Fruit fly (Drosophila melanogaster): ENCODE results near the gene Daxx.

The Daxx gene

dm6 chr2L:6536044-6536581 lies 55.4 kb downstream of the Daxx start (continued):
- TF ChIP-seq CG17359 (tag; optimal IDR thresholded peaks at IDR 0.05): no peak
- peak; percentile 22 for TF ChIP-seq sens (GFP tag)
- TF ChIP-seq cas (GFP tag; IDR thresholded peaks at IDR 0.05): no peak
- TF ChIP-seq shn (GFP tag; optimal IDR thresholded peaks at IDR 0.05): no peak
- no peak for TF ChIP-seq CG7987 (GFP tag; optimal IDR thresholded peaks at IDR 0.05)
- no peak for TF ChIP-seq Six4 (GFP tag; optimal IDR thresholded peaks at IDR 0.05)
- no peak for TF ChIP-seq Abd-B (GFP tag; optimal IDR thresholded peaks at IDR 0.05)
- no peak for TF ChIP-seq CG4730 (GFP tag; IDR thresholded peaks at IDR 0.05)
- TF ChIP-seq D19B (GFP tag; optimal IDR thresholded peaks at IDR 0.05): no peak
- no peak for TF ChIP-seq Dref (GFP tag; IDR thresholded peaks at IDR 0.05)
- TF ChIP-seq salm (tag; optimal IDR thresholded peaks at IDR 0.05): no peak
- TF ChIP-seq sc (optimal IDR thresholded peaks at IDR 0.05): no peak
- TF ChIP-seq sc (GFP tag; optimal IDR thresholded peaks at IDR 0.05): no peak
- TF ChIP-seq Side (GFP tag; optimal IDR thresholded peaks at IDR 0.05): no peak
- no peak for TF ChIP-seq cato (GFP tag; optimal IDR thresholded peaks at IDR 0.05; ENCODE audit: borderline replicate concordance)
- no peak for TF ChIP-seq Dbx (GFP tag; IDR thresholded peaks at IDR 0.05)
- TF ChIP-seq CG10959 (GFP tag; IDR thresholded peaks at IDR 0.05): no peak
- TF ChIP-seq so (GFP tag; IDR thresholded peaks at IDR 0.05): 0 out of 3 replicates have a peak, but pooled peaks have one; percentile 14
- TF ChIP-seq schlank (tag; optimal IDR thresholded peaks at IDR 0.05): no peak
- TF ChIP-seq lola (GFP tag; optimal IDR thresholded peaks at IDR 0.05): no peak
- no peak for TF ChIP-seq CG12219 (GFP tag; optimal IDR thresholded peaks at IDR 0.05)
- no peak for TF ChIP-seq Mes4 (GFP tag; optimal IDR thresholded peaks at IDR 0.05)
- TF ChIP-seq psq (GFP tag; optimal IDR thresholded peaks at IDR 0.05): no peak
- no peak for TF ChIP-seq tna (GFP tag; IDR thresholded peaks at IDR 0.05; ENCODE audit: partially characterized antibody)
- no peak for TF ChIP-seq CG15514 (GFP tag; optimal IDR thresholded peaks at IDR 0.05)
- TF ChIP-seq CG11085 (GFP tag; IDR thresholded peaks at IDR 0.05): no peak
- no peak for TF ChIP-seq CG18764 (GFP tag; optimal IDR thresholded peaks at IDR 0.05)
- no peak for TF ChIP-seq CG4328 (GFP tag; optimal IDR thresholded peaks at IDR 0.05)
- TF ChIP-seq Aef1 (GFP tag; IDR thresholded peaks at IDR 0.05): no peak
- no peak for TF ChIP-seq CG9609 (GFP tag; optimal IDR thresholded peaks at IDR 0.05)
- TF ChIP-seq CG34224 (GFP tag; IDR thresholded peaks at IDR 0.05; ENCODE audit: partially characterized antibody): no peak
- TF ChIP-seq her (GFP tag; optimal IDR thresholded peaks at IDR 0.05): no peak
- no peak for TF ChIP-seq danr (GFP tag; IDR thresholded peaks at IDR 0.05)
- no peak for TF ChIP-seq CG17612 (GFP tag; IDR thresholded peaks at IDR 0.05)
- TF ChIP-seq fd102C (GFP tag; optimal IDR thresholded peaks at IDR 0.05): no peak
- no peak for TF ChIP-seq ap (GFP tag; IDR thresholded peaks at IDR 0.05)
- no peak for TF ChIP-seq Fer1 (GFP tag; optimal IDR thresholded peaks at IDR 0.05)
- TF ChIP-seq CG11456 (GFP tag; IDR thresholded peaks at IDR 0.05): no peak
- TF ChIP-seq Taf1 (GFP tag; IDR thresholded peaks at IDR 0.05): no peak
- TF ChIP-seq ttk (GFP tag; IDR thresholded peaks at IDR 0.05): peak; percentile 15; the same call in 1 of the 2 replicates
- no peak for TF ChIP-seq yki (optimal IDR thresholded peaks at IDR 0.05)
- no peak for TF ChIP-seq chm (GFP tag; IDR thresholded peaks at IDR 0.05)
- TF ChIP-seq abd-A (tag; optimal IDR thresholded peaks at IDR 0.05): peak; percentile 52
- no peak for TF ChIP-seq CG12071 (GFP tag; optimal IDR thresholded peaks at IDR 0.05)
- peak in 1 of 2 experiments; percentile 9 for TF ChIP-seq Trl (optimal IDR thresholded peaks at IDR 0.05)
- TF ChIP-seq Trl (GFP tag; optimal IDR thresholded peaks at IDR 0.05): no peak
- no peak for TF ChIP-seq kay (GFP tag; optimal IDR thresholded peaks at IDR 0.05)
- no peak for TF ChIP-seq Poxn (GFP tag; IDR thresholded peaks at IDR 0.05)
- TF ChIP-seq CG8281 (tag; optimal IDR thresholded peaks at IDR 0.05): no peak
- no peak for TF ChIP-seq CG6654 (GFP tag; optimal IDR thresholded peaks at IDR 0.05)
- TF ChIP-seq knrl (GFP tag; IDR thresholded peaks at IDR 0.05; ENCODE audit: partially characterized antibody): 0 out of 3 replicates have a peak, but pooled peaks have one; percentile 33
- TF ChIP-seq Nf-YB (GFP tag; optimal IDR thresholded peaks at IDR 0.05): peak; percentile 97
- no peak for TF ChIP-seq ind (GFP tag; optimal IDR thresholded peaks at IDR 0.05)

All from whole organism, embryonic.